Fruit fly (Drosophila melanogaster) Kc167 (cell line): ENCODE results near the gene CG7857.

Source experiments
- Myc ChIP-seq: fragments of >200 bp; optimal IDR thresholded peaks from 2 replicates; lab custom pipeline; 2017; ENCODE audit warnings: missing external identifiers
- Sin3A ChIP-seq: fragments of >200 bp; optimal IDR thresholded peaks from 2 replicates; lab custom pipeline; 2018; ENCODE audit warnings: missing external identifiers
- h ChIP-seq: fragments of >200 bp; optimal IDR thresholded peaks from 3 replicates; lab custom pipeline; 2018; ENCODE audit warnings: missing external identifiers
- insv ChIP-seq: fragments of >200 bp; optimal IDR thresholded peaks from 3 replicates; lab custom pipeline; 2018; ENCODE audit warnings: missing external identifiers
- psq ChIP-seq: fragments of >200 bp; optimal IDR thresholded peaks from 2 replicates; lab custom pipeline; 2017; ENCODE audit warnings: missing external identifiers
- ttk ChIP-seq: sonication (Bioruptor generic); optimal IDR thresholded peaks from 2 replicates; lab custom pipeline; 2017; ENCODE audit warnings: missing external identifiers

DNA sequence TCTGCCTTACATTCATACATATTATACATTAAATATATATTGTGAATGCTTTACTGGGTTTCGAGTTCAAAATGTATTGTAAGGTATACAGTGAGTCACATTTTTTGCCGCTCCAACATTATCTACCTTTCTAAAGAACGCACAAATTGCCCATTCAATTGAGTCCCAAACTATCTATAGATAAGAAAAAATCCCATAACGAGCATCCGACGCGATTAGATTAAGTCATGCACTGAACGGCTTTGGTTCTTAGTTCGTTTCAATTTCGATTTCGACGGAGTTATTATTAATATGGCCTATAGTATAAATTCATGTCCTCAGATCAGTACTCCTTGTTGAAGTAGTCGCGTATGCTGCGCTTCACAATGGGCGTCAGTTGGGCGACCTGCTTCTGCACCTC lies 12.8 kb upstream of the CG7857 start:
- TF ChIP-seq psq (lab: Kevin White, UChicago): no peak
- no peak for TF ChIP-seq h (lab: Kevin White, UChicago)
- no peak for TF ChIP-seq Myc
- no peak for TF ChIP-seq Sin3A (lab: Kevin White, UChicago)
- no peak for TF ChIP-seq ttk (lab: Kevin White, UChicago)
- TF ChIP-seq insv (lab: Kevin White, UChicago): no peak
